Fruit fly (Drosophila melanogaster): ENCODE measurements around the gene Prosbeta3.
A peak's percentile ranks its signal among the peaks of the same experiment; 100 is the strongest.

Gene Prosbeta3

dm6 chr3R:8978768-8979167 is 27.3 kb downstream of the Prosbeta3 start (continued):
- TF ChIP-seq bcd (GFP tag; optimal IDR thresholded peaks at IDR 0.05), result peak; percentile 12
- no peak for TF ChIP-seq CG17186 (GFP tag; optimal IDR thresholded peaks at IDR 0.05)
- no peak for TF ChIP-seq sim (GFP tag; IDR thresholded peaks at IDR 0.05)
- TF ChIP-seq dmrt11E (tag; optimal IDR thresholded peaks at IDR 0.05), result no peak
- TF ChIP-seq Ptx1 (GFP tag; IDR thresholded peaks at IDR 0.05), result peak; percentile 35; the same call in 1 of the 2 replicates
- TF ChIP-seq CG10267 (tag; optimal IDR thresholded peaks at IDR 0.05), result peak; percentile 35
- TF ChIP-seq crol (GFP tag; IDR thresholded peaks at IDR 0.05), result no peak
- no peak for TF ChIP-seq Six4 (GFP tag; optimal IDR thresholded peaks at IDR 0.05)
- TF ChIP-seq Rfx (GFP tag; IDR thresholded peaks at IDR 0.05), result no peak
- TF ChIP-seq unc-4 (GFP tag; IDR thresholded peaks at IDR 0.05; ENCODE audit: partially characterized antibody), result no peak
- no peak for TF ChIP-seq inv (GFP tag; IDR thresholded peaks at IDR 0.05; ENCODE audit: partially characterized antibody)
- TF ChIP-seq eve (GFP tag; optimal IDR thresholded peaks at IDR 0.05), result peak in 1 of 2 experiments; percentile 20
- no peak for TF ChIP-seq CG12744 (GFP tag; optimal IDR thresholded peaks at IDR 0.05)
- no peak for TF ChIP-seq insv (GFP tag; optimal IDR thresholded peaks at IDR 0.05)
- no peak for TF ChIP-seq dimm (GFP tag; IDR thresholded peaks at IDR 0.05)
- TF ChIP-seq NfI (GFP tag; optimal IDR thresholded peaks at IDR 0.05), result no peak
- TF ChIP-seq disco-r (GFP tag; optimal IDR thresholded peaks at IDR 0.05), result no peak
- TF ChIP-seq CG3847 (GFP tag; IDR thresholded peaks at IDR 0.05), result no peak
- no peak for TF ChIP-seq Aef1 (GFP tag; IDR thresholded peaks at IDR 0.05)
- peak; percentile 55 for TF ChIP-seq oc (tag; optimal IDR thresholded peaks at IDR 0.05)
- TF ChIP-seq yki (optimal IDR thresholded peaks at IDR 0.05), result no peak
- no peak for TF ChIP-seq vnd (GFP tag; IDR thresholded peaks at IDR 0.05; ENCODE audit: partially characterized antibody)
- TF ChIP-seq luna (GFP tag; optimal IDR thresholded peaks at IDR 0.05), result no peak
- no peak for TF ChIP-seq CG6654 (GFP tag; optimal IDR thresholded peaks at IDR 0.05)
- peak; percentile 49; the same call in 1 of the 2 replicates for TF ChIP-seq CG10366 (GFP tag; IDR thresholded peaks at IDR 0.05)
- no peak for TF ChIP-seq Myb (GFP tag; optimal IDR thresholded peaks at IDR 0.05)
- TF ChIP-seq CG10209 (GFP tag; optimal IDR thresholded peaks at IDR 0.05), result peak; percentile 16
- TF ChIP-seq Med (GFP tag), result peak; percentile 15
- TF ChIP-seq kay (GFP tag; optimal IDR thresholded peaks at IDR 0.05), result no peak
- no peak for TF ChIP-seq ab (GFP tag; optimal IDR thresholded peaks at IDR 0.05)
- peak; percentile 24; the same call in 1 of the 3 replicates for TF ChIP-seq B-H1 (GFP tag; IDR thresholded peaks at IDR 0.05)
- no peak for TF ChIP-seq CG11723 (GFP tag; optimal IDR thresholded peaks at IDR 0.05)
- TF ChIP-seq Dll (GFP tag; IDR thresholded peaks at IDR 0.05; ENCODE audit: partially characterized antibody), result no peak
- TF ChIP-seq CG31388 (GFP tag; optimal IDR thresholded peaks at IDR 0.05), result no peak
- no peak for TF ChIP-seq Sry-δ (GFP tag; optimal IDR thresholded peaks at IDR 0.05)
- no peak for TF ChIP-seq pnt (GFP tag; optimal IDR thresholded peaks at IDR 0.05)
- no peak for TF ChIP-seq twi (tag; optimal IDR thresholded peaks at IDR 0.05)
- peak; percentile 46; the same call in 1 of the 2 replicates for TF ChIP-seq ap (GFP tag; IDR thresholded peaks at IDR 0.05)
- no peak for TF ChIP-seq CG6854 (GFP tag; optimal IDR thresholded peaks at IDR 0.05)
- no peak for TF ChIP-seq crp (GFP tag; optimal IDR thresholded peaks at IDR 0.05)
- TF ChIP-seq hbn (GFP tag; IDR thresholded peaks at IDR 0.05; ENCODE audit: partially characterized antibody), result no peak
- no peak for TF ChIP-seq CG2120 (GFP tag; optimal IDR thresholded peaks at IDR 0.05)
- no peak for TF ChIP-seq CG1603 (tag; optimal IDR thresholded peaks at IDR 0.05)
- TF ChIP-seq scrt (GFP tag; optimal IDR thresholded peaks at IDR 0.05), result no peak
- TF ChIP-seq CG3163 (GFP tag; optimal IDR thresholded peaks at IDR 0.05), result no peak
- TF ChIP-seq Atf-2 (GFP tag; optimal IDR thresholded peaks at IDR 0.05), result no peak
- peak; percentile 54 for TF ChIP-seq CoRest (tag; optimal IDR thresholded peaks at IDR 0.05)
- peak; percentile 35 for TF ChIP-seq CG7839 (tag; optimal IDR thresholded peaks at IDR 0.05)
- TF ChIP-seq dan (GFP tag; IDR thresholded peaks at IDR 0.05), result no peak
- peak; percentile 40 for TF ChIP-seq lbe (GFP tag; optimal IDR thresholded peaks at IDR 0.05)
- no peak for TF ChIP-seq Scr (GFP tag; IDR thresholded peaks at IDR 0.05; ENCODE audit: partially characterized antibody)

All from whole organism, embryonic.